Worm (Caenorhabditis elegans): ENCODE measurements around the gene pbo-6.

Gene pbo-6

ce11 chrX:17471703-17472102, 42.9 kb downstream of the pbo-6 start:
- no peak for TF ChIP-seq nhr-11 (tag; optimal IDR thresholded peaks at IDR 0.05)
- no peak for TF ChIP-seq skn-1 (tag; optimal IDR thresholded peaks at IDR 0.05)
- TF ChIP-seq jun-1 (tag; optimal IDR thresholded peaks at IDR 0.05): peak; percentile 14
- no peak for TF ChIP-seq mef-2 (tag; optimal IDR thresholded peaks at IDR 0.05)
- TF ChIP-seq pqm-1 (tag; optimal IDR thresholded peaks at IDR 0.05): peak; percentile 64
- TF ChIP-seq mdl-1 (tag; optimal IDR thresholded peaks at IDR 0.05): peak in 1 of 2 experiments; percentile 18
- TF ChIP-seq nhr-20 (tag; optimal IDR thresholded peaks at IDR 0.05): peak; percentile 44
- no peak for TF ChIP-seq unc-62 (GFP tag; optimal IDR thresholded peaks at IDR 0.05)
- no peak for TF ChIP-seq unc-130 (tag; optimal IDR thresholded peaks at IDR 0.05)
- TF ChIP-seq ama-1 (optimal IDR thresholded peaks at IDR 0.05): no peak
- TF ChIP-seq nhr-85 (tag): no peak
- peak; percentile 6 for TF ChIP-seq lin-14 (GFP tag; optimal IDR thresholded peaks at IDR 0.05)
- no peak for TF ChIP-seq nhr-90 (tag; optimal IDR thresholded peaks at IDR 0.05; ENCODE audit: poor library complexity)
- TF ChIP-seq elt-2 (tag; optimal IDR thresholded peaks at IDR 0.05): peak; percentile 74
- peak in 1 of 2 experiments; percentile 37 for TF ChIP-seq lin-35 (GFP tag; optimal IDR thresholded peaks at IDR 0.05)

- TF ChIP-seq sup-37 (GFP tag; optimal IDR thresholded peaks at IDR 0.05): no peak
- peak; percentile 59 for TF ChIP-seq nhr-19 (GFP tag; conservative IDR thresholded peaks at IDR 0.05)
- TF ChIP-seq ceh-82 (tag; optimal IDR thresholded peaks at IDR 0.05): no peak
- peak; percentile 42 for TF ChIP-seq snu-23 (GFP tag; optimal IDR thresholded peaks at IDR 0.05)
- peak; percentile 4 for TF ChIP-seq mep-1 (tag; optimal IDR thresholded peaks at IDR 0.05)
- no peak for TF ChIP-seq efl-1 (optimal IDR thresholded peaks at IDR 0.05)
- TF ChIP-seq efl-1 (GFP tag; optimal IDR thresholded peaks at IDR 0.05 in 1 of 2): peak in 1 of 2 experiments; percentile 40
- peak; percentile 45 for TF ChIP-seq unc-130 (tag; optimal IDR thresholded peaks at IDR 0.05)
- TF ChIP-seq elt-2 (tag; optimal IDR thresholded peaks at IDR 0.05): peak; percentile 54
- TF ChIP-seq nhr-20 (tag; optimal IDR thresholded peaks at IDR 0.05): peak; percentile 71
- TF ChIP-seq lin-35 (GFP tag; optimal IDR thresholded peaks at IDR 0.05): peak in 1 of 2 experiments; percentile 38
- peak; percentile 45 for TF ChIP-seq lin-14 (GFP tag; optimal IDR thresholded peaks at IDR 0.05)
- peak; percentile 25 for TF ChIP-seq nhr-90 (tag; optimal IDR thresholded peaks at IDR 0.05; ENCODE audit: poor library complexity)
- peak; percentile 57 for TF ChIP-seq nhr-71 (tag; optimal IDR thresholded peaks at IDR 0.05)
- no peak for TF ChIP-seq lir-3 (tag; optimal IDR thresholded peaks at IDR 0.05; ENCODE audit: poor library complexity)
- peak in 1 of 2 experiments; percentile 61 for TF ChIP-seq mdl-1 (tag; optimal IDR thresholded peaks at IDR 0.05)
- peak in 1 of 2 experiments; percentile 18 for TF ChIP-seq lsy-2 (tag; optimal IDR thresholded peaks at IDR 0.05)
- TF ChIP-seq elt-3 (tag; optimal IDR thresholded peaks at IDR 0.05): no peak
- no peak for TF ChIP-seq aha-1 (tag; optimal IDR thresholded peaks at IDR 0.05)
- peak; percentile 51 for TF ChIP-seq rnt-1 (tag; optimal IDR thresholded peaks at IDR 0.05)
Measured at ce11 chrX:17472917-17473316, 44.1 kb downstream of the pbo-6 start.

DNA sequence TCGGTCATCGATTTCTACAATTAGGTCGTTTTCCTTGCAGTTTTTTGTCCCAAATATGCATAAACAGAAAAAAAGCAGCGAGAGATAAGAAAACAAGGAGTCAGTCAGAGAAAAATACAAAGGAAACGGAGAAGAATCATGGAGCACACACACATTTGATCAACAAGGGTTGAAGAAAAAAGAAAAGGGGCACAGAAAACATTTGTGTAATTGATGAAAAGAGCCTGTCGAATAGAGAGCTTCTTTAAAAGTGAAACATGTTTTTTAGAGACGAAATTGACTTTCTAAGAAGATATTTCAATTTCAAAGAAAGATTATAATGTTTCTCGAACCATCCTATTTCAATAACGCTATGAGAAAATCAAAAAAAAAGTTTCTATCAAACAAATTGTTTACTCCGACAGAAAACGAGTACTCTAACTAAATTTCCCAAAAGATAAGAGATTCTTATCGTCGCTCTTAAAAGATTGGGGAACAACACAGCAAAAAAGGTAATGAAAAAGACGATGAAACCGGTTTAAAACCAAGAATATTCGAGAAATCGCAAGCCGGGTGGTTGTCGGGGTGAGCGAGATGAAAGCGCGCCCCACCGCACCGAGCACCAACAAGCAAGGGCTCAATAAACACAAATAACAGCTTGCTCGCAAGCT, 45.8 kb downstream of the pbo-6 start, which contains the start of gene tps-1:
Gene tps-1, minus strand, starts transcription at position 14 of the 650 bp plus-strand sequence.
- TF ChIP-seq pag-3 (tag; optimal IDR thresholded peaks at IDR 0.05; ENCODE audit: borderline replicate concordance, insufficient read depth) (no peak), ama-1 (optimal IDR thresholded peaks at IDR 0.05) (no peak), nhr-90 (tag; optimal IDR thresholded peaks at IDR 0.05; ENCODE audit: poor library complexity) (no peak), nhr-85 (tag) (peak; percentile 89), unc-98 (GFP tag; IDR thresholded peaks at IDR 0.05) (no peak), mdl-1 (tag; optimal IDR thresholded peaks at IDR 0.05) (peak in 1 of 2 experiments; percentile 17), swsn-7 (tag; optimal IDR thresholded peaks at IDR 0.05) (peak; percentile 5), skn-1 (tag; optimal IDR thresholded peaks at IDR 0.05) (peak; percentile 1), lin-14 (GFP tag; optimal IDR thresholded peaks at IDR 0.05) (peak; percentile 58), fos-1 (tag; optimal IDR thresholded peaks at IDR 0.05) (no peak), mef-2 (tag; optimal IDR thresholded peaks at IDR 0.05) (no peak), irx-1 (tag; optimal IDR thresholded peaks at IDR 0.05) (no peak), egl-27 (tag; optimal IDR thresholded peaks at IDR 0.05) (no peak), snu-23 (GFP tag; optimal IDR thresholded peaks at IDR 0.05) (peak; percentile 58), nhr-84 (tag; optimal IDR thresholded peaks at IDR 0.05) (no peak), nhr-20 (tag; optimal IDR thresholded peaks at IDR 0.05) (peak; percentile 51), lin-15B (tag; optimal IDR thresholded peaks at IDR 0.05) (no peak), ztf-11 (tag; optimal IDR thresholded peaks at IDR 0.05) (no peak), rnt-1 (tag; optimal IDR thresholded peaks at IDR 0.05) (peak; percentile 25), nhr-47 (tag; optimal IDR thresholded peaks at IDR 0.05) (peak; percentile 19), tbx-2 (tag; optimal IDR thresholded peaks at IDR 0.05) (no peak), nhr-237 (tag; optimal IDR thresholded peaks at IDR 0.05) (no peak), blmp-1 (tag; optimal IDR thresholded peaks at IDR 0.05) (peak; percentile 3), jun-1 (tag; optimal IDR thresholded peaks at IDR 0.05) (no peak), mep-1 (tag; optimal IDR thresholded peaks at IDR 0.05) (peak; percentile 12), lin-35 (GFP tag; optimal IDR thresholded peaks at IDR 0.05) (peak; percentile 9 to 16), egl-13 (tag; optimal IDR thresholded peaks at IDR 0.05) (no peak), nhr-71 (tag; optimal IDR thresholded peaks at IDR 0.05) (peak; percentile 61), zag-1 (tag; optimal IDR thresholded peaks at IDR 0.05) (no peak), dsc-1 (tag; optimal IDR thresholded peaks at IDR 0.05) (peak; percentile 67), elt-3 (tag; optimal IDR thresholded peaks at IDR 0.05) (peak in 4 of 6 experiments; percentile 5 to 86 (median 46)), ceh-82 (tag; optimal IDR thresholded peaks at IDR 0.05) (peak in 1 of 3 experiments; percentile 16), nhr-19 (GFP tag; conservative IDR thresholded peaks at IDR 0.05) (peak; percentile 19; the same call in 1 of the 2 replicates)

Measured in whole organism, L1 larva.